Fruit fly (Drosophila melanogaster) whole organism, wandering third instar larva: Measurements from ENCODE around the gene Herp.

Source experiments
- Dfd ChIP-seq: fragments of >200 bp; optimal IDR thresholded peaks from 2 replicates; lab custom pipeline; 2017; ENCODE audit warnings: missing biosample characterization, missing genetic modification characterization
- Hnf4 ChIP-seq: fragments of 200-800 bp; sonication (Bioruptor generic); optimal IDR thresholded peaks from 2 replicates; lab custom pipeline; 2016; ENCODE audit warnings: missing biosample characterization, mild to moderate bottlenecking, missing genetic modification characterization
- Hr78 ChIP-seq: fragments of >200 bp; optimal IDR thresholded peaks from 2 replicates; lab custom pipeline; 2017; ENCODE audit warnings: missing biosample characterization, missing genetic modification characterization
- Vsx2 ChIP-seq: fragments of 200-300, 225-300 bp; sonication (Bioruptor generic); optimal IDR thresholded peaks from 2 replicates; lab custom pipeline; 2018; ENCODE audit warnings: missing biosample characterization, missing genetic modification characterization; ENCODE audit not compliant: partially characterized antibody
- dmrt93B ChIP-seq: fragments of 200-800 bp; sonication (Bioruptor generic); optimal IDR thresholded peaks from 2 replicates; lab custom pipeline; 2018; ENCODE audit warnings: missing biosample characterization, mild to moderate bottlenecking, missing genetic modification characterization
- fru ChIP-seq: fragments of 200-800 bp; sonication (Bioruptor generic); optimal IDR thresholded peaks from 3 replicates; lab custom pipeline; 2016; ENCODE audit warnings: missing biosample characterization, mild to moderate bottlenecking, missing genetic modification characterization
- h ChIP-seq: fragments of 200-800 bp; sonication (Bioruptor generic); optimal IDR thresholded peaks from 3 replicates; lab custom pipeline; 2016; ENCODE audit warnings: missing biosample characterization, mild to moderate bottlenecking, missing genetic modification characterization
- jim ChIP-seq: fragments of 175-275, 200-325 bp; sonication (Bioruptor generic); optimal IDR thresholded peaks from 2 replicates; lab custom pipeline; 2016; ENCODE audit warnings: missing biosample characterization, mild to moderate bottlenecking, missing genetic modification characterization
- psq ChIP-seq: fragments of 200-800 bp; sonication (Bioruptor generic); optimal IDR thresholded peaks from 3 replicates; lab custom pipeline; 2017; ENCODE audit warnings: missing biosample characterization, mild to moderate bottlenecking, missing genetic modification characterization, moderate library complexity
- sv ChIP-seq: fragments of 200-800 bp; sonication (Bioruptor generic); optimal IDR thresholded peaks from 3 replicates; lab custom pipeline; 2016; ENCODE audit warnings: missing biosample characterization, missing genetic modification characterization

dm6 chr2L:7838024-7838423 is 38.2 kb upstream of the Herp start:
- TF ChIP-seq sv (GFP tag; lab: Kevin White, UChicago), result no peak
- no peak for TF ChIP-seq Dfd
- no peak for TF ChIP-seq Hnf4 (GFP tag; lab: Kevin White, UChicago)
- TF ChIP-seq jim, result no peak
- TF ChIP-seq Vsx2 (GFP tag; lab: Kevin White, UChicago), result no peak
- TF ChIP-seq psq, result no peak
- no peak for TF ChIP-seq fru (GFP tag; lab: Kevin White, UChicago)
- TF ChIP-seq dmrt93B (GFP tag; lab: Kevin White, UChicago), result no peak
- no peak for TF ChIP-seq h (GFP tag; lab: Kevin White, UChicago)
- TF ChIP-seq Hr78 (GFP tag; lab: Kevin White, UChicago), result no peak
